Fruit fly (Drosophila melanogaster) whole organism, pupa: ENCODE data around the gene tap.

Source experiments
- CG10348 ChIP-seq: fragments of 200-800 bp; sonication (Bioruptor generic); IDR thresholded peaks from 2 replicates; pipeline ENCODE4 v1.3.6; 2022; ENCODE audit warnings: missing biosample characterization, missing genetic modification characterization
- CG12605 ChIP-seq: fragments of 200-800 bp; sonication (Bioruptor generic); IDR thresholded peaks from 2 replicates; pipeline ENCODE4 v1.3.6; 2022; ENCODE audit warnings: missing biosample characterization, missing genetic modification characterization
- CG13204 ChIP-seq: fragments of 200-800 bp; sonication (Bioruptor generic); optimal IDR thresholded peaks from 2 replicates; lab custom pipeline; 2018; ENCODE audit warnings: missing biosample characterization, mild to moderate bottlenecking, missing genetic modification characterization, moderate library complexity
- CG14655 ChIP-seq: fragments of 200-800 bp; sonication (Bioruptor generic); optimal IDR thresholded peaks from 3 replicates; lab custom pipeline; 2017; ENCODE audit warnings: mild to moderate bottlenecking, missing biosample characterization, missing genetic modification reagents, missing genetic modification characterization
- CG15710 ChIP-seq: fragments of 200-800 bp; sonication (Bioruptor generic); optimal IDR thresholded peaks from 2 replicates; lab custom pipeline; 2018; ENCODE audit warnings: missing biosample characterization, mild to moderate bottlenecking, missing genetic modification characterization, moderate library complexity
- CG17806 ChIP-seq: fragments of 200-800 bp; sonication (Bioruptor generic); optimal IDR thresholded peaks from 2 replicates; lab custom pipeline; 2018; ENCODE audit warnings: missing biosample characterization, mild to moderate bottlenecking, missing genetic modification characterization, moderate library complexity
- CG32121 ChIP-seq: fragments of 200-800 bp; sonication (Bioruptor generic); IDR thresholded peaks from 2 replicates; pipeline ENCODE4 v1.3.6; 2022; ENCODE audit warnings: missing biosample characterization, missing genetic modification characterization
- CG34367 ChIP-seq: fragments of 200-800 bp; sonication (Bioruptor generic); optimal IDR thresholded peaks from 2 replicates; lab custom pipeline; 2018; ENCODE audit warnings: missing biosample characterization, mild to moderate bottlenecking, missing genetic modification characterization
- CG4496 ChIP-seq: fragments of 200-800 bp; sonication (Bioruptor generic); IDR thresholded peaks from 3 replicates; pipeline ENCODE4 v1.3.6; 2022; ENCODE audit warnings: missing biosample characterization, missing genetic modification characterization
- CG8159 ChIP-seq: fragments of 200-800 bp; sonication (Bioruptor generic); optimal IDR thresholded peaks from 3 replicates; lab custom pipeline; 2018; ENCODE audit warnings: missing biosample characterization, mild to moderate bottlenecking, missing genetic modification characterization, moderate library complexity
- CG8301 ChIP-seq: fragments of 200-800 bp; sonication (Bioruptor generic); optimal IDR thresholded peaks from 2 replicates; lab custom pipeline; 2018; ENCODE audit warnings: missing biosample characterization, mild to moderate bottlenecking, missing genetic modification characterization
- CG9948 ChIP-seq: fragments of 200-800 bp; sonication (Bioruptor generic); optimal IDR thresholded peaks from 2 replicates; lab custom pipeline; 2018; ENCODE audit warnings: missing biosample characterization, mild to moderate bottlenecking, missing genetic modification characterization, moderate library complexity
- D1 ChIP-seq: fragments of 200-800 bp; sonication (Bioruptor generic); optimal IDR thresholded peaks from 2 replicates; lab custom pipeline; 2018; ENCODE audit warnings: missing biosample characterization, mild to moderate bottlenecking, missing genetic modification characterization, moderate library complexity
- EcR ChIP-seq: fragments of 200-800 bp; sonication (Bioruptor generic); optimal IDR thresholded peaks from 3 replicates; lab custom pipeline; 2019; ENCODE audit warnings: missing biosample characterization, missing genetic modification characterization, mild to moderate bottlenecking, moderate library complexity, missing genetic modification reagents
- Ets98B ChIP-seq: fragments of 200-800 bp; sonication (Bioruptor generic); IDR thresholded peaks from 2 replicates; pipeline ENCODE4 v1.3.6; 2022; ENCODE audit warnings: missing biosample characterization, missing genetic modification characterization
- Pif1A ChIP-seq: fragments of 200-800 bp; sonication (Bioruptor generic); optimal IDR thresholded peaks from 3 replicates; lab custom pipeline; 2016; ENCODE audit warnings: missing biosample characterization, missing genetic modification characterization
- Pif1B ChIP-seq: fragments of 200-800 bp; sonication (Bioruptor generic); optimal IDR thresholded peaks from 3 replicates; lab custom pipeline; 2016; ENCODE audit warnings: missing biosample characterization, missing genetic modification characterization
- Snoo ChIP-seq: fragments of 200-800 bp; sonication (Bioruptor generic); optimal IDR thresholded peaks from 3 replicates; lab custom pipeline; 2017; ENCODE audit warnings: missing biosample characterization, mild to moderate bottlenecking, missing genetic modification characterization, inconsistent platforms
- fd96Ca ChIP-seq: fragments of 200-800 bp; sonication (Bioruptor generic); IDR thresholded peaks from 3 replicates; pipeline ENCODE4 v1.3.6; 2022; ENCODE audit warnings: missing biosample characterization, missing genetic modification characterization
- gl ChIP-seq: fragments of 200-800 bp; sonication (Bioruptor generic); optimal IDR thresholded peaks from 2 replicates; lab custom pipeline; 2018; ENCODE audit warnings: missing biosample characterization, mild to moderate bottlenecking, missing genetic modification characterization
- rn ChIP-seq: fragments of 200-800 bp; sonication (Bioruptor generic); IDR thresholded peaks from 2 replicates; pipeline ENCODE4 v1.3.6; 2022; ENCODE audit warnings: missing biosample characterization, missing genetic modification characterization

Gene tap

dm6 chr3L:17359225-17359773 is at the start of gene tap:
tap (plus strand) TSS chr3L:17359682.
- TF ChIP-seq CG8301 (no peak), Pif1A (no peak), rn (GFP tag; lab: Robert Waterston, UW) (no peak), Pif1B (GFP tag; lab: Kevin White, UChicago) (no peak), CG34367 (tag; lab: Kevin White, UChicago) (no peak), CG14655 (GFP tag; lab: Kevin White, UChicago) (no peak), Ets98B (no peak), CG10348 (GFP tag; lab: Robert Waterston, UW) (no peak), CG4496 (no peak), CG32121 (GFP tag; lab: Robert Waterston, UW) (no peak), fd96Ca (GFP tag; lab: Robert Waterston, UW) (no peak), CG9948 (tag; lab: Kevin White, UChicago) (no peak), D1 (tag; lab: Kevin White, UChicago) (no peak), CG15710 (tag; lab: Kevin White, UChicago) (no peak), Snoo (tag; lab: Kevin White, UChicago) (no peak), gl (no peak), EcR (GFP tag; lab: Kevin White, UChicago) (no peak), CG17806 (tag; lab: Kevin White, UChicago) (no peak), CG12605 (no peak), CG13204 (no peak)
- TF ChIP-seq, all 21 proteins: peak for 0

- TF ChIP-seq CG8301 = no peak
- TF ChIP-seq CG17806 (tag; lab: Kevin White, UChicago) = no peak
- peak; percentile 21 for TF ChIP-seq CG14655 (GFP tag; lab: Kevin White, UChicago)
- TF ChIP-seq fd96Ca (GFP tag; lab: Robert Waterston, UW) = no peak
Observed at dm6 chr3L:17310509-17310908, 49.0 kb upstream of the tap start.

- TF ChIP-seq CG12605 = no peak
- TF ChIP-seq CG34367 (tag; lab: Kevin White, UChicago) = no peak
- TF ChIP-seq CG8301 = no peak
- no peak for TF ChIP-seq CG13204
- no peak for TF ChIP-seq rn (GFP tag; lab: Robert Waterston, UW)
- no peak for TF ChIP-seq CG8159 (tag; lab: Kevin White, UChicago)
- TF ChIP-seq Ets98B = no peak
- TF ChIP-seq D1 (tag; lab: Kevin White, UChicago) = no peak
- TF ChIP-seq CG14655 (GFP tag; lab: Kevin White, UChicago) = no peak
- no peak for TF ChIP-seq EcR (GFP tag; lab: Kevin White, UChicago)
- no peak for TF ChIP-seq gl
- no peak for TF ChIP-seq CG32121 (GFP tag; lab: Robert Waterston, UW)
- no peak for TF ChIP-seq Snoo (tag; lab: Kevin White, UChicago)
- no peak for TF ChIP-seq CG4496
- TF ChIP-seq CG15710 (tag; lab: Kevin White, UChicago) = no peak
- no peak for TF ChIP-seq CG9948 (tag; lab: Kevin White, UChicago)
- no peak for TF ChIP-seq CG17806 (tag; lab: Kevin White, UChicago)
- TF ChIP-seq CG10348 (GFP tag; lab: Robert Waterston, UW) = no peak
- TF ChIP-seq fd96Ca (GFP tag; lab: Robert Waterston, UW) = no peak
Observed at dm6 chr3L:17316220-17316619, 43.3 kb upstream of the tap start.

- TF ChIP-seq Pif1A (no peak), CG12605 (no peak), CG9948 (tag; lab: Kevin White, UChicago) (no peak), CG4496 (no peak), CG17806 (tag; lab: Kevin White, UChicago) (no peak), Ets98B (no peak), CG10348 (GFP tag; lab: Robert Waterston, UW) (no peak), CG8159 (tag; lab: Kevin White, UChicago) (no peak), CG34367 (tag; lab: Kevin White, UChicago) (no peak), CG8301 (no peak), gl (no peak), CG13204 (no peak), CG32121 (GFP tag; lab: Robert Waterston, UW) (no peak), Pif1B (GFP tag; lab: Kevin White, UChicago) (no peak), CG15710 (tag; lab: Kevin White, UChicago) (no peak), fd96Ca (GFP tag; lab: Robert Waterston, UW) (no peak), Snoo (tag; lab: Kevin White, UChicago) (no peak)
Observed at dm6 chr3L:17320711-17321110, 38.8 kb upstream of the tap start, which contains the start of gene ND-24L. ND-24L (minus strand) TSS chr3L:17320811.

dm6 chr3L:17322541-17322940 is 36.9 kb upstream of the tap start, which contains the start of gene CG13724:
CG13724 (plus strand) TSS chr3L:17322841.
- no peak for TF ChIP-seq CG34367 (tag; lab: Kevin White, UChicago)

dm6 chr3L:17325418-17325817 is 34.1 kb upstream of the tap start, which contains the start of gene CG13725:
CG13725 (minus strand) TSS chr3L:17325518.
- TF ChIP-seq EcR (GFP tag; lab: Kevin White, UChicago) (no peak), gl (no peak), CG15710 (tag; lab: Kevin White, UChicago) (no peak), fd96Ca (GFP tag; lab: Robert Waterston, UW) (no peak), CG9948 (tag; lab: Kevin White, UChicago) (no peak), CG14655 (GFP tag; lab: Kevin White, UChicago) (no peak), rn (GFP tag; lab: Robert Waterston, UW) (no peak)
